Fruit fly (Drosophila melanogaster): ENCODE results near the gene CG31140.

The CG31140 gene

dm6 chr3R:23962781-23963222 is at the start of gene CG31140 (continued):
- TF ChIP-seq rib (GFP tag; IDR thresholded peaks at IDR 0.05) (no peak), Camta (GFP tag; optimal IDR thresholded peaks at IDR 0.05) (no peak), CG8089 (GFP tag; optimal IDR thresholded peaks at IDR 0.05) (no peak), CkIIα-i1 (GFP tag; IDR thresholded peaks at IDR 0.05) (no peak), ken (GFP tag; IDR thresholded peaks at IDR 0.05) (no peak), Hr39 (optimal IDR thresholded peaks at IDR 0.05) (no peak), Asciz (GFP tag; optimal IDR thresholded peaks at IDR 0.05) (no peak), CG34376 (GFP tag; optimal IDR thresholded peaks at IDR 0.05) (peak; percentile 58), CG6689 (GFP tag; IDR thresholded peaks at IDR 0.05) (no peak), lilli (GFP tag; optimal IDR thresholded peaks at IDR 0.05) (no peak), ems (GFP tag; optimal IDR thresholded peaks at IDR 0.05) (no peak), dm (GFP tag; optimal IDR thresholded peaks at IDR 0.05) (no peak), chinmo (GFP tag; IDR thresholded peaks at IDR 0.05; ENCODE audit: partially characterized antibody) (peak; percentile 72; the same call in 1 of the 4 replicates), zen2 (GFP tag; IDR thresholded peaks at IDR 0.05; ENCODE audit: partially characterized antibody) (0 out of 3 replicates have a peak, but pooled peaks have one; percentile 44), CG5953 (GFP tag; IDR thresholded peaks at IDR 0.05) (no peak), CG18476 (GFP tag; optimal IDR thresholded peaks at IDR 0.05) (no peak), CG30403 (GFP tag; optimal IDR thresholded peaks at IDR 0.05) (no peak), pnt (GFP tag; optimal IDR thresholded peaks at IDR 0.05) (no peak), Oli (tag; optimal IDR thresholded peaks at IDR 0.05) (no peak), esg (GFP tag; conservative IDR thresholded peaks at IDR 0.05) (no peak), CG32532 (GFP tag; IDR thresholded peaks at IDR 0.05) (peak; percentile 57; the same call in 1 of the 2 replicates), shn (GFP tag; optimal IDR thresholded peaks at IDR 0.05) (no peak), kay (GFP tag; optimal IDR thresholded peaks at IDR 0.05) (no peak), CG7372 (GFP tag; IDR thresholded peaks at IDR 0.05) (no peak), Tbp (GFP tag; optimal IDR thresholded peaks at IDR 0.05) (no peak), prd (optimal IDR thresholded peaks at IDR 0.05) (no peak), prd (GFP tag; IDR thresholded peaks at IDR 0.05) (no peak), toy (GFP tag; IDR thresholded peaks at IDR 0.05) (0 out of 2 replicates have a peak, but pooled peaks have one; percentile 32), gce (GFP tag; IDR thresholded peaks at IDR 0.05) (no peak), Sox100B (GFP tag; optimal IDR thresholded peaks at IDR 0.05) (no peak), CG6791 (GFP tag; IDR thresholded peaks at IDR 0.05; ENCODE audit: partially characterized antibody) (no peak), CG11398 (GFP tag; optimal IDR thresholded peaks at IDR 0.05) (no peak), salm (tag; optimal IDR thresholded peaks at IDR 0.05) (no peak), ac (GFP tag; optimal IDR thresholded peaks at IDR 0.05) (no peak), CG18764 (GFP tag; optimal IDR thresholded peaks at IDR 0.05) (no peak), CG34422 (GFP tag; IDR thresholded peaks at IDR 0.05) (no peak), CG10462 (GFP tag; optimal IDR thresholded peaks at IDR 0.05) (no peak), CG8478 (optimal IDR thresholded peaks at IDR 0.05) (peak; percentile 83), Sry-δ (GFP tag; optimal IDR thresholded peaks at IDR 0.05) (no peak), HLH4C (GFP tag; IDR thresholded peaks at IDR 0.05; ENCODE audit: partially characterized antibody) (no peak), Dek (tag; optimal IDR thresholded peaks at IDR 0.05) (no peak), Hr51 (GFP tag; optimal IDR thresholded peaks at IDR 0.05) (no peak), CG13775 (GFP tag; optimal IDR thresholded peaks at IDR 0.05) (no peak), CG4617 (GFP tag; optimal IDR thresholded peaks at IDR 0.05; ENCODE audit: borderline replicate concordance) (no peak), gsb-n (tag; optimal IDR thresholded peaks at IDR 0.05) (no peak), Poxn (GFP tag; IDR thresholded peaks at IDR 0.05) (no peak), tgo (GFP tag; IDR thresholded peaks at IDR 0.05) (no peak), stwl (tag; optimal IDR thresholded peaks at IDR 0.05) (peak; percentile 34), CG1233 (GFP tag; optimal IDR thresholded peaks at IDR 0.05) (no peak), CG4328 (GFP tag; optimal IDR thresholded peaks at IDR 0.05) (peak; percentile 25), Xbp1 (GFP tag; optimal IDR thresholded peaks at IDR 0.05) (no peak), CG1529 (GFP tag; optimal IDR thresholded peaks at IDR 0.05) (no peak), NC2α (GFP tag; optimal IDR thresholded peaks at IDR 0.05) (no peak)

Measured in whole organism, embryonic.